Worm (Caenorhabditis elegans): ENCODE data around the gene rps-13.

ce11 chrIII:6344737-6345136 is 30.1 kb downstream of the rps-13 start:
- TF ChIP-seq dao-5 (tag; optimal IDR thresholded peaks at IDR 0.05) = no peak
- TF ChIP-seq W03F9.2 (tag; optimal IDR thresholded peaks at IDR 0.05) = peak; percentile 90
- TF ChIP-seq him-1 (tag; optimal IDR thresholded peaks at IDR 0.05) = peak; percentile 74

Data from whole organism, L4/young adult.